Worm (Caenorhabditis elegans): ENCODE results near the gene C50E3.12.

The C50E3.12 gene

ce11 chrV:7575563-7575962 lies 46.3 kb downstream of the C50E3.12 start, which contains the start of the genes snu-66 and ints-9:
Gene snu-66 (minus strand): TSS chrV:7575670.
Gene ints-9 (plus strand): TSS chrV:7575802.
- peak; percentile 21; the same call in 1 of the 2 replicates for TF ChIP-seq T26A8.4 (GFP tag; IDR thresholded peaks at IDR 0.05)
- TF ChIP-seq nhr-48 (tag; optimal IDR thresholded peaks at IDR 0.05), result peak; percentile 8
- TF ChIP-seq rbr-2 (tag; optimal IDR thresholded peaks at IDR 0.05), result peak; percentile 55
- peak; percentile 16 for TF ChIP-seq nhr-102 (tag; optimal IDR thresholded peaks at IDR 0.05)
- peak; percentile 78 for TF ChIP-seq dpl-1 (GFP tag; optimal IDR thresholded peaks at IDR 0.05)
- peak; percentile 52 for TF ChIP-seq dve-1 (tag; optimal IDR thresholded peaks at IDR 0.05; ENCODE audit: insufficient read depth)
- TF ChIP-seq mep-1 (tag; optimal IDR thresholded peaks at IDR 0.05), result peak; percentile 62
- 0 out of 2 replicates have a peak, but pooled peaks have one; percentile 21 for TF ChIP-seq dmd-6 (GFP tag; IDR thresholded peaks at IDR 0.05)
- TF ChIP-seq madf-5 (GFP tag; IDR thresholded peaks at IDR 0.05), result no peak
- no peak for TF ChIP-seq ztf-11 (tag; optimal IDR thresholded peaks at IDR 0.05)
- 0 out of 2 replicates have a peak, but pooled peaks have one; percentile 29 for TF ChIP-seq hmg-1.1 (GFP tag; IDR thresholded peaks at IDR 0.05)
- peak; percentile 85 for TF ChIP-seq lin-38 (GFP tag; IDR thresholded peaks at IDR 0.05)
- TF ChIP-seq nhr-28 (tag; optimal IDR thresholded peaks at IDR 0.05), result no peak
- no peak for TF ChIP-seq fos-1 (tag; optimal IDR thresholded peaks at IDR 0.05)
- TF ChIP-seq spr-3 (GFP tag; optimal IDR thresholded peaks at IDR 0.05), result no peak
- 0 out of 2 replicates have a peak, but pooled peaks have one; percentile 48 for TF ChIP-seq dmd-9 (GFP tag; IDR thresholded peaks at IDR 0.05)
- peak in 1 of 2 experiments; percentile 86 for TF ChIP-seq lsy-2 (tag; optimal IDR thresholded peaks at IDR 0.05)
- peak; percentile 81 for TF ChIP-seq mes-2 (tag; optimal IDR thresholded peaks at IDR 0.05; ENCODE audit: poor library complexity, severe bottlenecking)
- no peak for TF ChIP-seq spr-1 (tag; optimal IDR thresholded peaks at IDR 0.05)
- TF ChIP-seq snpc-1.2 (GFP tag; IDR thresholded peaks at IDR 0.05), result no peak

- TF ChIP-seq F26F4.8 (GFP tag; conservative IDR thresholded peaks at IDR 0.05) (no peak), dmd-9 (GFP tag; IDR thresholded peaks at IDR 0.05) (no peak), tag-97 (GFP tag; IDR thresholded peaks at IDR 0.05) (no peak), sdz-12 (GFP tag; optimal IDR thresholded peaks at IDR 0.05) (no peak), lim-7 (GFP tag; IDR thresholded peaks at IDR 0.05) (no peak), lin-29 (GFP tag; IDR thresholded peaks at IDR 0.05) (no peak), F49E8.2 (tag; optimal IDR thresholded peaks at IDR 0.05; ENCODE audit: borderline replicate concordance) (no peak), madf-5 (GFP tag; IDR thresholded peaks at IDR 0.05) (no peak), ctbp-1 (GFP tag; IDR thresholded peaks at IDR 0.05) (no peak), fos-1 (tag; optimal IDR thresholded peaks at IDR 0.05) (no peak), nhr-111 (GFP tag; optimal IDR thresholded peaks at IDR 0.05) (no peak), unc-62 (GFP tag; optimal IDR thresholded peaks at IDR 0.05 in 1 of 2) (no peak), unc-62 (tag; optimal IDR thresholded peaks at IDR 0.05) (no peak), lin-38 (GFP tag; IDR thresholded peaks at IDR 0.05) (no peak), ceh-20 (GFP tag; IDR thresholded peaks at IDR 0.05) (no peak), duxl-1 (tag; optimal IDR thresholded peaks at IDR 0.05; ENCODE audit: poor library complexity) (no peak), attf-4 (tag; optimal IDR thresholded peaks at IDR 0.05) (no peak), Y105C5A.15 (GFP tag; IDR thresholded peaks at IDR 0.05) (no peak), daf-8 (GFP tag; IDR thresholded peaks at IDR 0.05) (no peak), daf-16 (GFP tag; optimal IDR thresholded peaks at IDR 0.05) (no peak), daf-16 (tag; optimal IDR thresholded peaks at IDR 0.05) (no peak)
Measured at ce11 chrV:7570955-7571354, 50.9 kb downstream of the C50E3.12 start, which contains the start of gene F19F10.14. Gene F19F10.14 (minus strand): TSS chrV:7571055.

Measured in whole organism, L4 larva.